Worm (Caenorhabditis elegans): ENCODE measurements around the gene srx-117.

DNA sequence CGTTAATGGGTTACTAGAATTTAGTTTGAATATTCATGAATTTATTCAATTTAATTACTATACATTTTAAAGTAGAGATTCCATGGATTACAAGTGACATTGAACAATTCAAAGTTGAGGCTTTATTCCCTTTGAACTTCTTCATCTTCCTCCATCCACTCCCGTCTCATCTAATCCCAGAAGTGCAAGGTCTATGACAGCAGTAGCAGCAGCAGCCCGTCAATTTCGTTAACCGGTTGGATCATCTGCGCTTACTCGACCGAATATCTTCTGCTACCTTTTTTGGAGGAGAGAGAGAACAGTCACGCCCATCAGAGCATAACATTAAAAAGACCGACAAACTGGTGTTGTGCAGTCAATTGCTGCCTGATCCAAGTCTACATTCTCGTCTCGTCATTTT is 27.0 kb upstream of the srx-117 start, which contains the start of gene M03E7.2:
- no peak for TF ChIP-seq mab-9 (GFP tag; IDR thresholded peaks at IDR 0.05)
- TF ChIP-seq ama-1 (optimal IDR thresholded peaks at IDR 0.05) = no peak
- no peak for TF ChIP-seq isw-1 (GFP tag; IDR thresholded peaks at IDR 0.05)
- TF ChIP-seq ceh-90 (tag; optimal IDR thresholded peaks at IDR 0.05) = no peak
- TF ChIP-seq nhr-11 (tag; optimal IDR thresholded peaks at IDR 0.05) = no peak
- no peak for TF ChIP-seq lin-13 (GFP tag; optimal IDR thresholded peaks at IDR 0.05)
- TF ChIP-seq C04F5.9 (tag; optimal IDR thresholded peaks at IDR 0.05) = no peak
- TF ChIP-seq elt-2 (tag; optimal IDR thresholded peaks at IDR 0.05) = no peak
- no peak for TF ChIP-seq dsc-1 (tag; optimal IDR thresholded peaks at IDR 0.05)
- TF ChIP-seq aly-2 (tag; optimal IDR thresholded peaks at IDR 0.05) = no peak
- TF ChIP-seq unc-30 (tag; optimal IDR thresholded peaks at IDR 0.05) = no peak
- no peak for TF ChIP-seq unc-130 (tag; optimal IDR thresholded peaks at IDR 0.05)
- no peak for TF ChIP-seq elt-3 (tag; optimal IDR thresholded peaks at IDR 0.05)
- TF ChIP-seq nhr-237 (tag; optimal IDR thresholded peaks at IDR 0.05) = no peak
